Worm (Caenorhabditis elegans) whole organism, L4/young adult: ENCODE results near the gene pfk-1.1.

ENCODE experiments used
- W03F9.2 ChIP-seq: fragments of 150-350 bp; optimal IDR thresholded peaks from 2 replicates; lab custom pipeline; 2014; ENCODE audit warnings: missing biosample characterization, missing genetic modification characterization
- dao-5 ChIP-seq: sonication (generic microtip); optimal IDR thresholded peaks from 2 replicates; lab custom pipeline; 2016; ENCODE audit warnings: missing genotype, missing genetic modification characterization, moderate library complexity, missing compliant biosample characterization
- him-1 ChIP-seq: sonication (generic microtip); optimal IDR thresholded peaks from 2 replicates; lab custom pipeline; 2016; ENCODE audit warnings: missing genotype, missing genetic modification reagents, missing genetic modification characterization, missing compliant biosample characterization

pfk-1.1 gene

ce11 chrX:2972272-2973042, 31.8 kb downstream of the pfk-1.1 start:
- TF ChIP-seq him-1 (tag; lab: Kevin White, UChicago) (no peak), W03F9.2 (tag; lab: Kevin White, UChicago) (no peak), dao-5 (tag; lab: Kevin White, UChicago) (no peak)

- no peak for TF ChIP-seq him-1 (tag; lab: Kevin White, UChicago)
- no peak for TF ChIP-seq dao-5 (tag; lab: Kevin White, UChicago)
- TF ChIP-seq W03F9.2 (tag; lab: Kevin White, UChicago), result no peak
Measured at ce11 chrX:2975421-2975820, 34.7 kb downstream of the pfk-1.1 start.

- TF ChIP-seq him-1 (tag; lab: Kevin White, UChicago) (no peak), dao-5 (tag; lab: Kevin White, UChicago) (no peak), W03F9.2 (tag; lab: Kevin White, UChicago) (no peak)
Measured at ce11 chrX:2976148-2976547, 35.5 kb downstream of the pfk-1.1 start, which contains the start of gene aakg-3. Gene aakg-3 (plus strand): TSS chrX:2976448.

ce11 chrX:2978100-2978499, 37.4 kb downstream of the pfk-1.1 start:
- no peak for TF ChIP-seq dao-5 (tag; lab: Kevin White, UChicago)
- no peak for TF ChIP-seq W03F9.2 (tag; lab: Kevin White, UChicago)
- no peak for TF ChIP-seq him-1 (tag; lab: Kevin White, UChicago)

ce11 chrX:2981715-2982114, 41.0 kb downstream of the pfk-1.1 start, which contains the start of gene nspg-5:
Gene nspg-5 (plus strand): TSS chrX:2982015.
- no peak for TF ChIP-seq him-1 (tag; lab: Kevin White, UChicago)
- no peak for TF ChIP-seq dao-5 (tag; lab: Kevin White, UChicago)
- no peak for TF ChIP-seq W03F9.2 (tag; lab: Kevin White, UChicago)

- TF ChIP-seq W03F9.2 (tag; lab: Kevin White, UChicago), result no peak
- no peak for TF ChIP-seq dao-5 (tag; lab: Kevin White, UChicago)
- no peak for TF ChIP-seq him-1 (tag; lab: Kevin White, UChicago)
Measured at ce11 chrX:2983996-2984395, 43.3 kb downstream of the pfk-1.1 start, which contains the start of gene osm-5. Gene osm-5 (plus strand): TSS chrX:2984263.

- TF ChIP-seq dao-5 (tag; lab: Kevin White, UChicago), result no peak
- no peak for TF ChIP-seq W03F9.2 (tag; lab: Kevin White, UChicago)
- TF ChIP-seq him-1 (tag; lab: Kevin White, UChicago), result no peak
Measured at ce11 chrX:2990145-2990544, 49.5 kb downstream of the pfk-1.1 start.
